Worm (Caenorhabditis elegans) whole organism, L4 larva: ENCODE measurements around the gene K01D12.1.
"Not testable (repeated sequence)": the region's sequence is repeated elsewhere in the genome, so short reads cannot be mapped to it uniquely, and the experiment has no call there.

Experiments used
- dpl-1 ChIP-seq: fragments of 150-350 bp; optimal IDR thresholded peaks from 2 replicates; lab custom pipeline; 2014; ENCODE audit warnings: missing biosample characterization, missing genetic modification reagents, missing genetic modification characterization
- nhr-10 ChIP-seq: fragments of 150-350 bp; optimal IDR thresholded peaks from 2 replicates; lab custom pipeline; 2014; ENCODE audit warnings: missing biosample characterization, missing genetic modification characterization
- nhr-111 ChIP-seq: fragments of 200-800 bp; sonication (Bioruptor generic); optimal IDR thresholded peaks from 2 replicates; lab custom pipeline; 2018; ENCODE audit warnings: mild to moderate bottlenecking, missing genetic modification characterization, missing compliant biosample characterization
- php-3 ChIP-seq: fragments of 200-800 bp; sonication (Bioruptor generic); IDR thresholded peaks from 2 replicates; pipeline ENCODE4 v1.3.6; 2022; ENCODE audit warnings: missing genetic modification reagents, missing genetic modification characterization, missing compliant biosample characterization
- snpc-4 ChIP-seq: fragments of 150-350 bp; optimal IDR thresholded peaks from 2 replicates; lab custom pipeline; 2014; ENCODE audit warnings: missing biosample characterization, missing genetic modification characterization
- unc-62 ChIP-seq, 3 experiments: fragments of 150-350 bp in 1 of 3; sonication (generic microtip); optimal IDR thresholded peaks in 2 of 3; peaks in 1 of 3; 1 replicate in 1 of 3; 2 replicates in 2 of 3; lab custom pipeline; 2014 to 2017; ENCODE audit warnings: missing biosample characterization in 3 of 3, missing genetic modification characterization in 3 of 3, missing genetic modification reagents in 3 of 3, missing genotype in 1 of 3
- zag-1 ChIP-seq: fragments of 150-350 bp; optimal IDR thresholded peaks from 2 replicates; lab custom pipeline; 2014; ENCODE audit warnings: missing biosample characterization, missing genetic modification characterization

ce11 chrV:12374252-12374651 lies 3.1 kb upstream of the K01D12.1 start, which contains the start of gene F23H12.10:
- not testable (repeated sequence) for TF ChIP-seq php-3; dpl-1 (GFP tag; lab: Kevin White, UChicago); unc-62 (GFP tag; optimal IDR thresholded peaks at IDR 0.05 in 1 of 2; lab: Kevin White, UChicago); unc-62 (tag; optimal IDR thresholded peaks at IDR 0.05; lab: Kevin White, UChicago); nhr-111; nhr-10 (tag; lab: Kevin White, UChicago); snpc-4 (tag; lab: Kevin White, UChicago); zag-1 (tag; lab: Kevin White, UChicago)
